Fruit fly (Drosophila melanogaster) whole organism, embryonic: ENCODE results near the gene CG43090.

Source experiments
- ATbp ChIP-seq: fragments of 200-800 bp; sonication (Bioruptor generic); optimal IDR thresholded peaks from 2 replicates; lab custom pipeline; 2017; ENCODE audit warnings: missing biosample characterization, mild to moderate bottlenecking, missing genetic modification characterization, missing genetic modification reagents
- Awh ChIP-seq: fragments of 200-800 bp; sonication (Bioruptor generic); IDR thresholded peaks from 2 replicates; pipeline ENCODE4, ENCODE4 v1.3.6; 2022; ENCODE audit warnings: missing biosample characterization, missing genetic modification characterization
- B-H1 ChIP-seq: fragments of 200-800 bp; sonication (Bioruptor generic); IDR thresholded peaks from 3 replicates; pipeline ENCODE4 v1.3.6; 2022; ENCODE audit warnings: missing biosample characterization, missing genetic modification characterization
- CG10543 ChIP-seq: fragments of 200-800 bp; sonication (Bioruptor generic); optimal IDR thresholded peaks from 3 replicates; lab custom pipeline; 2017; ENCODE audit warnings: missing biosample characterization, mild to moderate bottlenecking, missing genetic modification characterization, moderate library complexity
- CG11093 ChIP-seq: fragments of 200-800 bp; sonication (Bioruptor generic); IDR thresholded peaks from 3 replicates; pipeline ENCODE4 v1.3.6; 2022; ENCODE audit warnings: missing biosample characterization, missing genetic modification characterization
- CG1233 ChIP-seq: fragments of 200-800 bp; sonication (Bioruptor generic); optimal IDR thresholded peaks from 4 replicates; lab custom pipeline; 2018; ENCODE audit warnings: missing biosample characterization, mild to moderate bottlenecking, missing genetic modification characterization
- CG12769 ChIP-seq: fragments of 200-800 bp; sonication (Bioruptor generic); optimal IDR thresholded peaks from 2 replicates; lab custom pipeline; 2019; ENCODE audit warnings: missing biosample characterization, mild to moderate bottlenecking, missing genetic modification characterization, moderate library complexity
- CG14441 ChIP-seq: fragments of 200-800 bp; sonication (Bioruptor generic); IDR thresholded peaks from 2 replicates; pipeline ENCODE4 v1.3.6; 2022; ENCODE audit warnings: missing biosample characterization, missing genetic modification characterization
- CG14710 ChIP-seq: fragments of 200-800 bp; sonication (Bioruptor generic); optimal IDR thresholded peaks from 3 replicates; lab custom pipeline; 2019; ENCODE audit warnings: missing biosample characterization, mild to moderate bottlenecking, missing genetic modification characterization, moderate library complexity
- CG15011 ChIP-seq: fragments of 200-800 bp; sonication (Bioruptor generic); optimal IDR thresholded peaks from 3 replicates; lab custom pipeline; 2018; ENCODE audit warnings: missing biosample characterization, mild to moderate bottlenecking, missing genetic modification characterization
- CG18764 ChIP-seq: fragments of 200-800 bp; sonication (Bioruptor generic); optimal IDR thresholded peaks from 3 replicates; lab custom pipeline; 2016; ENCODE audit warnings: missing biosample characterization, missing genetic modification characterization
- CG2129 ChIP-seq: fragments of 200-800 bp; sonication (Bioruptor generic); IDR thresholded peaks from 2 replicates; pipeline ENCODE4 v1.3.6; 2022; ENCODE audit warnings: missing biosample characterization, missing genetic modification characterization; ENCODE audit not compliant: partially characterized antibody
- CG3281 ChIP-seq: fragments of 200-800 bp; sonication (Bioruptor generic); optimal IDR thresholded peaks from 3 replicates; lab custom pipeline; 2017; ENCODE audit warnings: missing biosample characterization, mild to moderate bottlenecking, missing genetic modification characterization
- CG34376 ChIP-seq: fragments of 200-800 bp; sonication (Bioruptor generic); optimal IDR thresholded peaks from 2 replicates; lab custom pipeline; 2018; ENCODE audit warnings: missing biosample characterization, mild to moderate bottlenecking, missing genetic modification characterization
- CG3995 ChIP-seq: fragments of 200-800 bp; sonication (Bioruptor generic); optimal IDR thresholded peaks from 3 replicates; lab custom pipeline; 2016; ENCODE audit warnings: missing biosample characterization, missing genetic modification characterization
- CG4282 ChIP-seq: fragments of 200-800 bp; sonication (Bioruptor generic); optimal IDR thresholded peaks from 2 replicates; lab custom pipeline; 2016; ENCODE audit warnings: missing biosample characterization, missing genetic modification characterization
- CG8478 ChIP-seq: fragments of >200 bp; optimal IDR thresholded peaks from 2 replicates; lab custom pipeline; 2018
- Dek ChIP-seq: fragments of 200-800 bp; sonication (Bioruptor generic); optimal IDR thresholded peaks from 3 replicates; lab custom pipeline; 2019; ENCODE audit warnings: missing biosample characterization, mild to moderate bottlenecking, missing genetic modification characterization, moderate library complexity
- Hey ChIP-seq: fragments of 200-800 bp; sonication (Bioruptor generic); optimal IDR thresholded peaks from 3 replicates; lab custom pipeline; 2018; ENCODE audit warnings: missing biosample characterization, mild to moderate bottlenecking, missing genetic modification characterization
- HmgZ ChIP-seq: fragments of 200-800 bp; sonication (Bioruptor generic); optimal IDR thresholded peaks from 2 replicates; lab custom pipeline; 2018; ENCODE audit warnings: missing biosample characterization, mild to moderate bottlenecking, missing genetic modification characterization
- Mad ChIP-seq: fragments of 200-800 bp; sonication (Bioruptor generic); optimal IDR thresholded peaks from 2 replicates; lab custom pipeline; 2016; ENCODE audit warnings: missing biosample characterization, missing genetic modification characterization
- Neu2 ChIP-seq: fragments of 200-800 bp; sonication (Bioruptor generic); optimal IDR thresholded peaks from 3 replicates; lab custom pipeline; 2016; ENCODE audit warnings: missing biosample characterization, missing genetic modification characterization, borderline replicate concordance
- Nf-YA ChIP-seq: fragments of 200-800 bp; sonication (Bioruptor generic); IDR thresholded peaks from 2 replicates; pipeline ENCODE4 v1.3.6; 2022; ENCODE audit warnings: missing biosample characterization, missing genetic modification characterization
- Oli ChIP-seq: fragments of 200-800 bp; sonication (Bioruptor generic); optimal IDR thresholded peaks from 2 replicates; lab custom pipeline; 2018; ENCODE audit warnings: missing biosample characterization, mild to moderate bottlenecking, missing genetic modification characterization, moderate library complexity
- Opbp ChIP-seq: fragments of 200-800 bp; sonication (Bioruptor generic); IDR thresholded peaks from 3 replicates; pipeline ENCODE4 v1.3.6; 2022; ENCODE audit warnings: missing biosample characterization, missing genetic modification characterization; ENCODE audit not compliant: partially characterized antibody
- Rfx ChIP-seq: fragments of 200-800 bp; sonication (Bioruptor generic); IDR thresholded peaks from 2 replicates; pipeline ENCODE4 v1.3.6; 2022; ENCODE audit warnings: missing biosample characterization, missing genetic modification characterization
- Scr ChIP-seq: fragments of 200-800 bp; sonication (Bioruptor generic); IDR thresholded peaks from 2 replicates; pipeline ENCODE4 v1.3.6; 2022; ENCODE audit warnings: missing biosample characterization, missing genetic modification characterization; ENCODE audit not compliant: partially characterized antibody
- Sin3A ChIP-seq: fragments of >200 bp; optimal IDR thresholded peaks from 2 replicates; lab custom pipeline; 2018
- Six4 ChIP-seq: fragments of 200-800 bp; sonication (Bioruptor generic); optimal IDR thresholded peaks from 2 replicates; lab custom pipeline; 2016; ENCODE audit warnings: missing biosample characterization, missing genetic modification characterization
- Sry-β ChIP-seq: fragments of 200-800 bp; sonication (Bioruptor generic); optimal IDR thresholded peaks from 2 replicates; lab custom pipeline; 2018; ENCODE audit warnings: missing biosample characterization, mild to moderate bottlenecking, missing genetic modification characterization, moderate library complexity
- Sry-δ ChIP-seq: fragments of 200-800 bp; sonication (Bioruptor generic); optimal IDR thresholded peaks from 2 replicates; lab custom pipeline; 2016; ENCODE audit warnings: missing biosample characterization, missing genetic modification characterization
- ac ChIP-seq: fragments of 200-800 bp; sonication (Bioruptor generic); optimal IDR thresholded peaks from 3 replicates; lab custom pipeline; 2017; ENCODE audit warnings: missing biosample characterization, mild to moderate bottlenecking, missing genetic modification characterization
- bowl ChIP-seq: fragments of 200-800 bp; sonication (Bioruptor generic); IDR thresholded peaks from 2 replicates; pipeline ENCODE4 v1.3.6; 2022; ENCODE audit warnings: missing biosample characterization, missing genetic modification characterization
- br ChIP-seq: fragments of >200 bp; optimal IDR thresholded peaks from 2 replicates; lab custom pipeline; 2017
- da ChIP-seq: fragments of 200-800 bp; sonication (Bioruptor generic); optimal IDR thresholded peaks from 2 replicates; lab custom pipeline; 2016; ENCODE audit warnings: missing biosample characterization, missing genetic modification characterization
- dm ChIP-seq: fragments of 200-800 bp; sonication (Bioruptor generic); optimal IDR thresholded peaks from 3 replicates; lab custom pipeline; 2016; ENCODE audit warnings: missing biosample characterization, missing genetic modification characterization
- gsb-n ChIP-seq: fragments of 200-800 bp; sonication (Bioruptor generic); optimal IDR thresholded peaks from 3 replicates; lab custom pipeline; 2018; ENCODE audit warnings: missing biosample characterization, mild to moderate bottlenecking, missing genetic modification characterization
- hkb ChIP-seq, 2 experiments: fragments of 200-800 bp in 1 of 2; fragments of >200 bp in 1 of 2; sonication (Bioruptor generic) in 1 of 2; IDR thresholded peaks in 1 of 2; optimal IDR thresholded peaks in 1 of 2; 2 replicates each; pipeline versions ENCODE4 v1.3.6 to Lab custom; 2017 to 2022; ENCODE audit warnings: missing biosample characterization in 1 of 2, missing genetic modification characterization in 1 of 2
- insv ChIP-seq, 2 experiments: fragments of 200-800 bp; sonication (Bioruptor generic); optimal IDR thresholded peaks; 3 replicates each; lab custom pipeline; 2016 to 2018; ENCODE audit warnings: missing biosample characterization in 2 of 2, missing genetic modification characterization in 2 of 2
- kah ChIP-seq: fragments of 200-800 bp; sonication (Bioruptor generic); optimal IDR thresholded peaks from 2 replicates; lab custom pipeline; 2018; ENCODE audit warnings: missing biosample characterization, mild to moderate bottlenecking, missing genetic modification characterization
- onecut ChIP-seq: fragments of 200-800 bp; sonication (Bioruptor generic); IDR thresholded peaks from 2 replicates; pipeline ENCODE4 v1.3.6; 2022; ENCODE audit warnings: missing biosample characterization, missing genetic modification characterization
- org-1 ChIP-seq: fragments of 200-800 bp; sonication (Bioruptor generic); optimal IDR thresholded peaks from 2 replicates; lab custom pipeline; 2017; ENCODE audit warnings: missing biosample characterization, missing genetic modification characterization
- prd ChIP-seq, 3 experiments: fragments of >200 bp in 2 of 3; fragments of 200-800 bp in 1 of 3; sonication (Bioruptor generic) in 1 of 3; optimal IDR thresholded peaks in 2 of 3; IDR thresholded peaks in 1 of 3; 2 replicates in 2 of 3; 3 replicates in 1 of 3; pipeline versions ENCODE4 v1.3.6 to Lab custom; 2017 to 2022; ENCODE audit warnings: missing biosample characterization in 1 of 3, missing genetic modification characterization in 1 of 3
- ranshi ChIP-seq: fragments of 200-800 bp; sonication (Bioruptor generic); IDR thresholded peaks from 2 replicates; pipeline ENCODE4 v1.3.6; 2022; ENCODE audit warnings: missing biosample characterization, missing genetic modification characterization
- repo ChIP-seq: fragments of 200-800 bp; sonication (Bioruptor generic); optimal IDR thresholded peaks from 2 replicates; lab custom pipeline; 2016; ENCODE audit warnings: missing biosample characterization, missing genetic modification characterization
- seq ChIP-seq: fragments of 200-800 bp; sonication (Bioruptor generic); IDR thresholded peaks from 2 replicates; pipeline ENCODE4 v1.3.6; 2022; ENCODE audit warnings: missing biosample characterization, missing genetic modification characterization
- sob ChIP-seq: fragments of 200-800 bp; sonication (Bioruptor generic); IDR thresholded peaks from 2 replicates; pipeline ENCODE4 v1.3.6; 2022; ENCODE audit warnings: missing biosample characterization, missing genetic modification characterization
- tap ChIP-seq: fragments of 200-800 bp; optimal IDR thresholded peaks from 3 replicates; lab custom pipeline; 2019; ENCODE audit warnings: missing biosample characterization, mild to moderate bottlenecking, missing genetic modification characterization, moderate library complexity
- tgo ChIP-seq: fragments of 200-800 bp; sonication (Bioruptor generic); IDR thresholded peaks from 3 replicates; pipeline ENCODE4 v1.3.6; 2022; ENCODE audit warnings: missing biosample characterization, missing genetic modification characterization
- tll ChIP-seq, 2 experiments: fragments of 200-800 bp in 1 of 2; fragments of >200 bp in 1 of 2; sonication (Bioruptor generic) in 1 of 2; optimal IDR thresholded peaks; 2 replicates each; lab custom pipeline; 2017 to 2019; ENCODE audit warnings: missing biosample characterization in 2 of 2, missing genetic modification characterization in 2 of 2, mild to moderate bottlenecking in 1 of 2, moderate library complexity in 1 of 2
- tup ChIP-seq: fragments of 200-800 bp; sonication (Bioruptor generic); optimal IDR thresholded peaks from 2 replicates; lab custom pipeline; 2016; ENCODE audit warnings: missing biosample characterization, mild to moderate bottlenecking, missing genetic modification characterization, moderate library complexity

CG43090 gene

DNA sequence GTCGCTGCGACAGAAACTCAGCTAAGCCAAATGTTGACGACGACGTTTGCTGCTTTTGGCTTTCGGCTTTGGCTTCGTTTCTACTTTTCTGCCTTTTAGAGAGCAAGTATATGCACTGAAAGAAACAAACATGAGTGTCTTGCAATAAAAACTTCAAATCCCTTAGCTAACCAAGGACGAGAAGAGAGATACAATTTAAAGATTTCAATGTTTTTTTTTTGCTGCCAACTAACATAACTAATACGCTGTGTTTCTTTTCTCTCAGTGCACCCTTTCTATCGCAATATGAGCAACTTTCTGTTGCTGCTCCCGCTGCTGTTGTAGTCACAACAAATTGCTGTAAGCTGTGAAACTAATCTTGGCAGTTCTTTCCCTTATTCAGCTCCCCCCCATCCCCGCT lies 20.3 kb downstream of the CG43090 start (continued):
- peak; percentile 44 for TF ChIP-seq CG3281
- TF ChIP-seq CG34376 = peak; percentile 11
- TF ChIP-seq CG12769 (tag; lab: Kevin White, UChicago) = no peak
- no peak for TF ChIP-seq CG3995
- no peak for TF ChIP-seq Nf-YA (GFP tag; lab: Robert Waterston, UW)
- peak; percentile 52; the same call in 1 of the 2 replicates for TF ChIP-seq ranshi (GFP tag; lab: Robert Waterston, UW)
- no peak for TF ChIP-seq da (GFP tag; lab: Kevin White, UChicago)
- no peak for TF ChIP-seq gsb-n (tag; lab: Kevin White, UChicago)
- no peak for TF ChIP-seq kah (GFP tag; lab: Kevin White, UChicago)
- TF ChIP-seq Sry-β = no peak
- no peak for TF ChIP-seq tap (tag; lab: Kevin White, UChicago)
- TF ChIP-seq Neu2 (GFP tag; lab: Kevin White, UChicago) = no peak
- no peak for TF ChIP-seq repo (GFP tag; lab: Kevin White, UChicago)
- TF ChIP-seq CG14441 (GFP tag; lab: Robert Waterston, UW) = peak; percentile 64
- TF ChIP-seq ATbp (GFP tag; lab: Kevin White, UChicago) = no peak
- TF ChIP-seq CG18764 (GFP tag; lab: Kevin White, UChicago) = peak; percentile 6
- no peak for TF ChIP-seq CG14710 (tag; lab: Kevin White, UChicago)
- no peak for TF ChIP-seq Sry-δ (GFP tag; lab: Kevin White, UChicago)
- no peak for TF ChIP-seq Mad
- peak; percentile 32; the same call in 1 of the 2 replicates for TF ChIP-seq onecut
- no peak for TF ChIP-seq bowl (GFP tag; lab: Robert Waterston, UW)
- TF ChIP-seq Oli (tag; lab: Kevin White, UChicago) = no peak
- TF ChIP-seq ac (GFP tag; lab: Kevin White, UChicago) = no peak
- TF ChIP-seq Rfx (GFP tag; lab: Robert Waterston, UW) = peak; percentile 68
- TF ChIP-seq org-1 (GFP tag; lab: Kevin White, UChicago) = peak; percentile 6
- no peak for TF ChIP-seq CG1233 (GFP tag; lab: Kevin White, UChicago)
- TF ChIP-seq prd (optimal IDR thresholded peaks at IDR 0.05; lab: Kevin White, UChicago) = no peak
- peak; percentile 75 for TF ChIP-seq prd (GFP tag; IDR thresholded peaks at IDR 0.05; lab: Robert Waterston, UW)
- peak; percentile 56 for TF ChIP-seq B-H1 (GFP tag; lab: Robert Waterston, UW)
- no peak for TF ChIP-seq CG15011 (GFP tag; lab: Kevin White, UChicago)
- TF ChIP-seq Awh = no peak
- TF ChIP-seq CG11093 (GFP tag; lab: Robert Waterston, UW) = no peak
- TF ChIP-seq HmgZ (tag; lab: Kevin White, UChicago) = no peak
- no peak for TF ChIP-seq Hey
- no peak for TF ChIP-seq tll (GFP tag; optimal IDR thresholded peaks at IDR 0.05; lab: Kevin White, UChicago)
- no peak for TF ChIP-seq Sin3A
- TF ChIP-seq Six4 = no peak
- TF ChIP-seq dm (GFP tag; lab: Kevin White, UChicago) = no peak
- peak; percentile 41; the same call in 1 of the 2 replicates for TF ChIP-seq sob (GFP tag; lab: Robert Waterston, UW)
- TF ChIP-seq tup (GFP tag; lab: Kevin White, UChicago) = no peak
- TF ChIP-seq CG4282 = no peak
- peak; percentile 57; the same call in 2 of the 3 replicates for TF ChIP-seq tgo
- no peak for TF ChIP-seq insv (GFP tag; optimal IDR thresholded peaks at IDR 0.05; lab: Kevin White, UChicago)
- no peak for TF ChIP-seq hkb (optimal IDR thresholded peaks at IDR 0.05; lab: Kevin White, UChicago)
- peak; percentile 45; the same call in 1 of the 2 replicates for TF ChIP-seq hkb (GFP tag; IDR thresholded peaks at IDR 0.05; lab: Robert Waterston, UW)
- TF ChIP-seq CG2129 (GFP tag; lab: Robert Waterston, UW) = no peak
- TF ChIP-seq CG10543 (GFP tag; lab: Kevin White, UChicago) = no peak
- no peak for TF ChIP-seq seq (GFP tag; lab: Robert Waterston, UW)
- TF ChIP-seq br = no peak
- TF ChIP-seq Scr (GFP tag; lab: Robert Waterston, UW) = no peak
- TF ChIP-seq Opbp = no peak
- TF ChIP-seq CG8478 = no peak
- no peak for TF ChIP-seq Dek
